Worm (Caenorhabditis elegans) whole organism, young adult: Measurements from ENCODE around the gene F21A3.11.

Experiments used
- B0261.1 ChIP-seq: sonication (generic microtip); optimal IDR thresholded peaks from 2 replicates; lab custom pipeline; 2016; ENCODE audit warnings: mild to moderate bottlenecking, missing genetic modification characterization, moderate library complexity, missing compliant biosample characterization
- B0336.3 ChIP-seq: fragments of 200-800 bp; sonication (Bioruptor generic); IDR thresholded peaks from 2 replicates; pipeline ENCODE4 v1.3.6; 2022; ENCODE audit warnings: missing genetic modification characterization, missing compliant biosample characterization
- F33H1.4 ChIP-seq: fragments of 200-800 bp; sonication (Bioruptor generic); IDR thresholded peaks from 2 replicates; pipeline ENCODE4 v1.3.6; 2022; ENCODE audit warnings: missing genetic modification reagents, missing genetic modification characterization, missing compliant biosample characterization
- F49E8.2 ChIP-seq: sonication (generic microtip); optimal IDR thresholded peaks from 3 replicates; lab custom pipeline; 2017; ENCODE audit warnings: missing genetic modification characterization, mild to moderate bottlenecking, missing compliant biosample characterization, antibody characterized with exemption, moderate library complexity; ENCODE audit not compliant: insufficient read depth
- T07F8.4 ChIP-seq: sonication (generic microtip); optimal IDR thresholded peaks from 2 replicates; lab custom pipeline; 2016; ENCODE audit warnings: mild to moderate bottlenecking, missing genetic modification characterization, moderate library complexity, missing compliant biosample characterization
- Y53G8AR.9 ChIP-seq: fragments of 200-800 bp; sonication (Bioruptor generic); conservative IDR thresholded peaks from 2 replicates; pipeline ENCODE4 v1.3.6; 2022; ENCODE audit warnings: missing genetic modification reagents, missing genetic modification characterization, missing compliant biosample characterization
- Y56A3A.18 ChIP-seq: fragments of 200-800 bp; sonication (Bioruptor generic); IDR thresholded peaks from 2 replicates; pipeline ENCODE4 v1.3.6; 2022; ENCODE audit warnings: missing genetic modification reagents, missing genetic modification characterization, missing compliant biosample characterization
- attf-3 ChIP-seq: fragments of 200-800 bp; sonication (Bioruptor generic); conservative IDR thresholded peaks from 2 replicates; pipeline ENCODE4 v1.3.6; 2022; ENCODE audit warnings: missing genetic modification reagents, missing genetic modification characterization, missing compliant biosample characterization
- attf-5 ChIP-seq: fragments of 200-800 bp; sonication (Bioruptor generic); optimal IDR thresholded peaks from 2 replicates; lab custom pipeline; 2018; ENCODE audit warnings: mild to moderate bottlenecking, missing genetic modification characterization, missing compliant biosample characterization
- attf-6 ChIP-seq: fragments of 200-800 bp; sonication (Bioruptor generic); IDR thresholded peaks from 2 replicates; pipeline ENCODE4 v1.3.6; 2022; ENCODE audit warnings: missing genetic modification reagents, missing genetic modification characterization, missing compliant biosample characterization
- cebp-1 ChIP-seq, 2 experiments: fragments of 200-800 bp in 1 of 2; sonication (Bioruptor generic) in 1 of 2; sonication (generic microtip) in 1 of 2; IDR thresholded peaks in 1 of 2; optimal IDR thresholded peaks in 1 of 2; 2 replicates each; pipeline versions ENCODE4 v1.3.6 to Lab custom; 2017 to 2022; ENCODE audit warnings: missing compliant biosample characterization in 2 of 2, missing genetic modification characterization in 2 of 2, mild to moderate bottlenecking in 1 of 2, missing genetic modification reagents in 1 of 2, moderate library complexity in 1 of 2
- ceh-100 ChIP-seq: fragments of 200-800 bp; sonication (Bioruptor generic); IDR thresholded peaks from 2 replicates; pipeline ENCODE4 v1.3.6; 2022; ENCODE audit warnings: missing genetic modification reagents, missing genetic modification characterization, missing compliant biosample characterization
- ceh-27 ChIP-seq: fragments of 200-800 bp; sonication (Bioruptor generic); optimal IDR thresholded peaks from 2 replicates; lab custom pipeline; 2018; ENCODE audit warnings: mild to moderate bottlenecking, missing genetic modification characterization, moderate library complexity, missing compliant biosample characterization
- ceh-58 ChIP-seq: fragments of 200-800 bp; sonication (Bioruptor generic); IDR thresholded peaks from 2 replicates; pipeline ENCODE4 v1.3.6; 2022; ENCODE audit warnings: missing genetic modification characterization, missing compliant biosample characterization
- die-1 ChIP-seq: sonication (generic microtip); optimal IDR thresholded peaks from 2 replicates; lab custom pipeline; 2016; ENCODE audit warnings: missing genotype, mild to moderate bottlenecking, missing genetic modification characterization, missing compliant biosample characterization
- dox-1 ChIP-seq: fragments of 200-800 bp; sonication (Bioruptor generic); IDR thresholded peaks from 2 replicates; pipeline ENCODE4 v1.3.6; 2022; ENCODE audit warnings: missing genetic modification reagents, missing genetic modification characterization, missing compliant biosample characterization
- ekl-4 ChIP-seq: fragments of 200-800 bp; sonication (Bioruptor generic); IDR thresholded peaks from 2 replicates; pipeline ENCODE4 v1.3.6; 2022; ENCODE audit warnings: missing genetic modification reagents, missing genetic modification characterization, missing compliant biosample characterization
- fkh-3 ChIP-seq: sonication (generic microtip); optimal IDR thresholded peaks from 2 replicates; lab custom pipeline; 2016; ENCODE audit warnings: mild to moderate bottlenecking, missing genetic modification characterization, missing compliant biosample characterization
- hlh-26 ChIP-seq: fragments of 200-800 bp; sonication (Bioruptor generic); conservative IDR thresholded peaks from 2 replicates; pipeline ENCODE4 v1.3.6; 2022; ENCODE audit warnings: missing genetic modification reagents, missing genetic modification characterization, missing compliant biosample characterization
- hmg-20 ChIP-seq: fragments of 200-800 bp; sonication (Bioruptor generic); IDR thresholded peaks from 2 replicates; pipeline ENCODE4 v1.3.6; 2022; ENCODE audit warnings: missing genetic modification reagents, missing genetic modification characterization, missing compliant biosample characterization
- hrde-1 ChIP-seq: sonication (generic microtip); optimal IDR thresholded peaks from 2 replicates; lab custom pipeline; 2016; ENCODE audit warnings: missing genetic modification characterization, mild to moderate bottlenecking, missing compliant biosample characterization, moderate library complexity, missing genotype, missing genetic modification reagents, borderline replicate concordance
- hsf-1 ChIP-seq: fragments of 200-800 bp; sonication (Bioruptor generic); IDR thresholded peaks from 2 replicates; pipeline ENCODE4 v1.3.6; 2022; ENCODE audit warnings: missing genetic modification reagents, missing genetic modification characterization, missing compliant biosample characterization
- lin-26 ChIP-seq: fragments of 200-800 bp; sonication (Bioruptor generic); IDR thresholded peaks from 2 replicates; pipeline ENCODE4 v1.3.6; 2022; ENCODE audit warnings: missing genetic modification reagents, missing genetic modification characterization, missing compliant biosample characterization
- lin-35 ChIP-seq, 3 experiments: fragments of 150-350 bp in 2 of 3; sonication (generic microtip) in 1 of 3; optimal IDR thresholded peaks; 2 replicates each; lab custom pipeline; 2014 to 2018; ENCODE audit warnings: missing biosample characterization in 3 of 3, missing genetic modification characterization in 3 of 3, missing genetic modification reagents in 3 of 3
- lin-54 ChIP-seq: fragments of 200-800 bp; sonication (Bioruptor generic); optimal IDR thresholded peaks from 2 replicates; lab custom pipeline; 2018; ENCODE audit warnings: mild to moderate bottlenecking, missing genetic modification characterization, missing compliant biosample characterization
- lsl-1 ChIP-seq: fragments of 200-800 bp; sonication (Bioruptor generic); optimal IDR thresholded peaks from 2 replicates; lab custom pipeline; 2018; ENCODE audit warnings: mild to moderate bottlenecking, missing genetic modification characterization, moderate library complexity, missing compliant biosample characterization
- madf-3 ChIP-seq: fragments of 200-800 bp; sonication (Bioruptor generic); IDR thresholded peaks from 2 replicates; pipeline ENCODE4 v1.3.6; 2022; ENCODE audit warnings: missing genetic modification reagents, missing genetic modification characterization, missing compliant biosample characterization
- madf-6 ChIP-seq: fragments of 200-800 bp; sonication (Bioruptor generic); IDR thresholded peaks from 2 replicates; pipeline ENCODE4 v1.3.6; 2022; ENCODE audit warnings: missing genetic modification reagents, missing genetic modification characterization, missing compliant biosample characterization
- madf-8 ChIP-seq: fragments of 200-800 bp; sonication (Bioruptor generic); conservative IDR thresholded peaks from 2 replicates; pipeline ENCODE4 v1.3.6; 2022; ENCODE audit warnings: missing genetic modification reagents, missing genetic modification characterization, missing compliant biosample characterization
- mcd-1 ChIP-seq: fragments of 200-800 bp; sonication (Bioruptor generic); IDR thresholded peaks from 2 replicates; pipeline ENCODE4 v1.3.6; 2022; ENCODE audit warnings: missing genetic modification reagents, missing genetic modification characterization, missing compliant biosample characterization
- mel-28 ChIP-seq: sonication (generic microtip); optimal IDR thresholded peaks from 2 replicates; lab custom pipeline; 2016; ENCODE audit warnings: borderline replicate concordance, mild to moderate bottlenecking, missing genetic modification characterization, missing compliant biosample characterization
- nfya-2 ChIP-seq: fragments of 200-800 bp; sonication (Bioruptor generic); IDR thresholded peaks from 2 replicates; pipeline ENCODE4 v1.3.6; 2022; ENCODE audit warnings: missing genetic modification reagents, missing genetic modification characterization, missing compliant biosample characterization
- pbrm-1 ChIP-seq: fragments of 200-800 bp; sonication (Bioruptor generic); IDR thresholded peaks from 2 replicates; pipeline ENCODE4 v1.3.6; 2022; ENCODE audit warnings: missing genetic modification reagents, missing genetic modification characterization, missing compliant biosample characterization
- rcor-1 ChIP-seq: fragments of 200-800 bp; sonication (Bioruptor generic); IDR thresholded peaks from 2 replicates; pipeline ENCODE4 v1.3.6; 2022; ENCODE audit warnings: missing genetic modification reagents, missing genetic modification characterization, missing compliant biosample characterization
- snpc-1.1 ChIP-seq: sonication (generic microtip); optimal IDR thresholded peaks from 2 replicates; lab custom pipeline; 2017; ENCODE audit warnings: missing genetic modification characterization, mild to moderate bottlenecking, missing compliant biosample characterization, antibody characterized with exemption, moderate library complexity, missing genotype, missing genetic modification reagents; ENCODE audit not compliant: insufficient read depth
- snpc-3.4 ChIP-seq: sonication (generic microtip); optimal IDR thresholded peaks from 2 replicates; lab custom pipeline; 2017; ENCODE audit warnings: missing genetic modification characterization, mild to moderate bottlenecking, missing compliant biosample characterization, antibody characterized with exemption, moderate library complexity, missing genotype, missing genetic modification reagents
- snpc-4 ChIP-seq, 5 experiments: fragments of 150-350 bp in 1 of 5; sonication (generic microtip) in 4 of 5; optimal IDR thresholded peaks; 2 replicates each; lab custom pipeline; 2014 to 2018; ENCODE audit warnings: missing genetic modification characterization in 5 of 5, missing biosample characterization in 3 of 5, antibody characterized with exemption in 2 of 5, mild to moderate bottlenecking in 2 of 5, missing compliant biosample characterization in 2 of 5, missing genotype in 2 of 5, moderate library complexity in 2 of 5, missing genetic modification reagents in 1 of 5
- tbp1 ChIP-seq: fragments of 200-800 bp; sonication (Bioruptor generic); optimal IDR thresholded peaks from 2 replicates; lab custom pipeline; 2018; ENCODE audit warnings: mild to moderate bottlenecking, missing genetic modification characterization, missing compliant biosample characterization
- tlf-1 ChIP-seq: fragments of 200-800 bp; sonication (Bioruptor generic); optimal IDR thresholded peaks from 2 replicates; lab custom pipeline; 2018; ENCODE audit warnings: mild to moderate bottlenecking, missing genetic modification characterization, missing compliant biosample characterization
- unc-62 ChIP-seq: fragments of 150-350 bp; optimal IDR thresholded peaks from 2 replicates; lab custom pipeline; 2014; ENCODE audit warnings: missing biosample characterization, missing genetic modification reagents, missing genetic modification characterization
- xnd-1 ChIP-seq: sonication (generic microtip); optimal IDR thresholded peaks from 2 replicates; lab custom pipeline; 2016; ENCODE audit warnings: missing genotype, missing genetic modification reagents, missing genetic modification characterization, missing compliant biosample characterization
- zfh-2 ChIP-seq: fragments of 200-800 bp; sonication (Bioruptor generic); conservative IDR thresholded peaks from 2 replicates; pipeline ENCODE4 v1.3.6; 2022; ENCODE audit warnings: missing genetic modification reagents, missing genetic modification characterization, missing compliant biosample characterization
- ztf-18 ChIP-seq: sonication (generic microtip); optimal IDR thresholded peaks from 2 replicates; lab custom pipeline; 2016; ENCODE audit warnings: missing genotype, mild to moderate bottlenecking, missing genetic modification characterization, missing compliant biosample characterization

Gene F21A3.11

ce11 chrV:15512856-15513756 is 19.9 kb downstream of the F21A3.11 start:
- TF ChIP-seq T07F8.4 (tag; lab: Kevin White, UChicago) (no peak), ceh-100 (peak; percentile 28; the same call in 1 of the 2 replicates), madf-3 (peak; percentile 87; the same call in 1 of the 2 replicates), ceh-27 (GFP tag; lab: Kevin White, UChicago) (peak; percentile 37), unc-62 (GFP tag; lab: Kevin White, UChicago) (no peak), hmg-20 (no peak), die-1 (peak; percentile 20), lsl-1 (GFP tag; lab: Kevin White, UChicago) (peak; percentile 42), hrde-1 (tag; lab: Kevin White, UChicago) (peak; percentile 52), madf-6 (GFP tag; lab: Robert Waterston, UW) (peak; percentile 79), mel-28 (tag; lab: Kevin White, UChicago) (no peak), rcor-1 (peak; percentile 17; the same call in 1 of the 2 replicates), madf-8 (GFP tag; lab: Robert Waterston, UW) (no peak), xnd-1 (tag; lab: Kevin White, UChicago) (peak; percentile 46), F33H1.4 (GFP tag; lab: Robert Waterston, UW) (0 out of 2 replicates have a peak, but pooled peaks have one; percentile 41), lin-54 (GFP tag; lab: Kevin White, UChicago) (peak; percentile 43), B0336.3 (GFP tag; lab: Robert Waterston, UW) (peak; percentile 96), Y53G8AR.9 (GFP tag; lab: Robert Waterston, UW) (peak; percentile 46; the same call in 1 of the 2 replicates), attf-5 (GFP tag; lab: Kevin White, UChicago) (peak; percentile 19), snpc-1.1 (tag; lab: Kevin White, UChicago) (no peak), snpc-3.4 (tag; lab: Kevin White, UChicago) (no peak), Y56A3A.18 (peak; percentile 42; the same call in 1 of the 2 replicates), hlh-26 (GFP tag; lab: Robert Waterston, UW) (0 out of 2 replicates have a peak, but pooled peaks have one; percentile 65), ekl-4 (peak; percentile 81), tbp1 (GFP tag; lab: Kevin White, UChicago) (peak; percentile 41), B0261.1 (tag; lab: Kevin White, UChicago) (peak; percentile 18), tlf-1 (GFP tag; lab: Kevin White, UChicago) (peak; percentile 34), attf-6 (GFP tag; lab: Robert Waterston, UW) (peak; percentile 39; the same call in 1 of the 2 replicates), lin-35 (GFP tag; optimal IDR thresholded peaks at IDR 0.05; lab: Kevin White, UChicago) (peak in 1 of 3 experiments; percentile 32), ztf-18 (tag; lab: Kevin White, UChicago) (peak; percentile 50), cebp-1 (GFP tag; IDR thresholded peaks at IDR 0.05; lab: Robert Waterston, UW) (no peak), cebp-1 (tag; optimal IDR thresholded peaks at IDR 0.05; lab: Kevin White, UChicago) (peak; percentile 2), attf-3 (GFP tag; lab: Robert Waterston, UW) (no peak), snpc-4 (GFP tag; optimal IDR thresholded peaks at IDR 0.05; lab: Kevin White, UChicago) (no peak), snpc-4 (tag; optimal IDR thresholded peaks at IDR 0.05; lab: Kevin White, UChicago) (peak in 2 of 4 experiments; percentile 6 to 23), lin-26 (GFP tag; lab: Robert Waterston, UW) (peak; percentile 70; the same call in 1 of the 2 replicates), nfya-2 (GFP tag; lab: Robert Waterston, UW) (no peak), mcd-1 (GFP tag; lab: Robert Waterston, UW) (peak; percentile 38; the same call in 1 of the 2 replicates), dox-1 (GFP tag; lab: Robert Waterston, UW) (no peak), zfh-2 (GFP tag; lab: Robert Waterston, UW) (peak; percentile 62), ceh-58 (0 out of 2 replicates have a peak, but pooled peaks have one; percentile 27), F49E8.2 (tag; lab: Kevin White, UChicago) (peak; percentile 84), fkh-3 (no peak), pbrm-1 (GFP tag; lab: Robert Waterston, UW) (peak; percentile 7; the same call in 1 of the 2 replicates), hsf-1 (GFP tag; lab: Robert Waterston, UW) (peak; percentile 77)
